Worm (Caenorhabditis elegans): ENCODE measurements around the gene lips-17.

The lips-17 gene

ce11 chrII:7615318-7615891 is 7.4 kb downstream of the lips-17 start:
- TF ChIP-seq nhr-12 (tag; optimal IDR thresholded peaks at IDR 0.05), result no peak
- peak; percentile 53 for TF ChIP-seq nfya-1 (tag; optimal IDR thresholded peaks at IDR 0.05; ENCODE audit: insufficient read depth)
- no peak for TF ChIP-seq fos-1 (tag; optimal IDR thresholded peaks at IDR 0.05)
- TF ChIP-seq elt-2 (tag; optimal IDR thresholded peaks at IDR 0.05), result peak; percentile 15
- TF ChIP-seq nhr-67 (tag; optimal IDR thresholded peaks at IDR 0.05), result no peak
- TF ChIP-seq zag-1 (tag; optimal IDR thresholded peaks at IDR 0.05), result no peak
- TF ChIP-seq sea-2 (GFP tag; optimal IDR thresholded peaks at IDR 0.05), result no peak
- TF ChIP-seq pha-4 (tag; optimal IDR thresholded peaks at IDR 0.05), result peak; percentile 47
- no peak for TF ChIP-seq lin-39 (tag; optimal IDR thresholded peaks at IDR 0.05)
- peak; percentile 56 for TF ChIP-seq ceh-28 (tag; optimal IDR thresholded peaks at IDR 0.05)
- no peak for TF ChIP-seq aly-2 (tag; optimal IDR thresholded peaks at IDR 0.05)
- no peak for TF ChIP-seq snpc-4 (tag; optimal IDR thresholded peaks at IDR 0.05)
- TF ChIP-seq unc-39 (tag; optimal IDR thresholded peaks at IDR 0.05), result no peak
- TF ChIP-seq hmg-11 (tag; optimal IDR thresholded peaks at IDR 0.05), result peak; percentile 66
- peak; percentile 69 for TF ChIP-seq ama-1 (optimal IDR thresholded peaks at IDR 0.05)
- no peak for TF ChIP-seq mml-1 (tag; optimal IDR thresholded peaks at IDR 0.05)
- TF ChIP-seq eor-1 (tag; optimal IDR thresholded peaks at IDR 0.05), result no peak
- peak; percentile 7 for TF ChIP-seq R02D3.7 (tag; optimal IDR thresholded peaks at IDR 0.05)
- no peak for TF ChIP-seq ZK546.5 (tag; optimal IDR thresholded peaks at IDR 0.05)
- peak; percentile 5 for TF ChIP-seq nhr-23 (tag; optimal IDR thresholded peaks at IDR 0.05)
- no peak for TF ChIP-seq ceh-16 (tag; optimal IDR thresholded peaks at IDR 0.05)
- no peak for TF ChIP-seq skn-1 (tag; optimal IDR thresholded peaks at IDR 0.05)
- no peak for TF ChIP-seq ceh-9 (tag; optimal IDR thresholded peaks at IDR 0.05)
- TF ChIP-seq unc-62 (GFP tag; optimal IDR thresholded peaks at IDR 0.05), result no peak
- no peak for TF ChIP-seq nhr-28 (tag; optimal IDR thresholded peaks at IDR 0.05)

- TF ChIP-seq ama-1 (optimal IDR thresholded peaks at IDR 0.05), result peak; percentile 16
- no peak for TF ChIP-seq eor-1 (tag; optimal IDR thresholded peaks at IDR 0.05)
- no peak for TF ChIP-seq lin-39 (tag; optimal IDR thresholded peaks at IDR 0.05)
Measured at ce11 chrII:7616141-7616540, 8.1 kb downstream of the lips-17 start, which contains the start of gene cdc-42. cdc-42 (plus strand) TSS chrII:7616452.

- TF ChIP-seq pha-4 (tag; optimal IDR thresholded peaks at IDR 0.05), result peak; percentile 5
- no peak for TF ChIP-seq lin-39 (tag; optimal IDR thresholded peaks at IDR 0.05)
- TF ChIP-seq elt-2 (tag; optimal IDR thresholded peaks at IDR 0.05), result peak; percentile 37
- TF ChIP-seq eor-1 (tag; optimal IDR thresholded peaks at IDR 0.05), result no peak
- peak; percentile 52 for TF ChIP-seq pqm-1 (tag; optimal IDR thresholded peaks at IDR 0.05)
Measured at ce11 chrII:7618212-7618611, 10.2 kb downstream of the lips-17 start.

- TF ChIP-seq nhr-28 (tag; optimal IDR thresholded peaks at IDR 0.05) (no peak), nhr-237 (tag; optimal IDR thresholded peaks at IDR 0.05) (no peak), R02D3.7 (tag; optimal IDR thresholded peaks at IDR 0.05) (no peak), eor-1 (tag; optimal IDR thresholded peaks at IDR 0.05) (no peak), snpc-4 (tag; optimal IDR thresholded peaks at IDR 0.05) (no peak), elt-1 (tag; optimal IDR thresholded peaks at IDR 0.05) (no peak), nhr-43 (tag; optimal IDR thresholded peaks at IDR 0.05; ENCODE audit: poor library complexity, severe bottlenecking) (no peak), aly-2 (tag; optimal IDR thresholded peaks at IDR 0.05) (no peak), ZK546.5 (tag; optimal IDR thresholded peaks at IDR 0.05) (no peak), elt-2 (tag; optimal IDR thresholded peaks at IDR 0.05) (no peak), lsy-12 (tag; optimal IDR thresholded peaks at IDR 0.05) (no peak), unc-62 (GFP tag; optimal IDR thresholded peaks at IDR 0.05) (no peak), nhr-23 (tag; optimal IDR thresholded peaks at IDR 0.05) (no peak), mdl-1 (tag; optimal IDR thresholded peaks at IDR 0.05) (no peak), tbx-2 (tag; optimal IDR thresholded peaks at IDR 0.05) (no peak), nhr-76 (tag; optimal IDR thresholded peaks at IDR 0.05) (no peak), fos-1 (tag; optimal IDR thresholded peaks at IDR 0.05) (no peak), hmg-11 (tag; optimal IDR thresholded peaks at IDR 0.05) (no peak)
Measured at ce11 chrII:7620413-7620812, 12.4 kb downstream of the lips-17 start, which contains the start of gene R07G3.8. R07G3.8 (minus strand) TSS chrII:7620513.

- TF ChIP-seq skn-1 (tag; optimal IDR thresholded peaks at IDR 0.05), result no peak
- peak; percentile 36 for TF ChIP-seq nhr-23 (tag; optimal IDR thresholded peaks at IDR 0.05)
- no peak for TF ChIP-seq pqm-1 (tag; optimal IDR thresholded peaks at IDR 0.05)
Measured at ce11 chrII:7621513-7621912, 13.5 kb downstream of the lips-17 start.

All from whole organism, L3 larva.